Worm (Caenorhabditis elegans): ENCODE results near the gene F54E2.9.

Gene F54E2.9

ce11 chrV:2821618-2822272 is 8.0 kb upstream of the F54E2.9 start, which contains the start of gene srh-36:
TSS of gene srh-36 (minus strand) at chrV:2821668.
- TF ChIP-seq W03F9.2 (tag; optimal IDR thresholded peaks at IDR 0.05) (no peak), him-1 (tag; optimal IDR thresholded peaks at IDR 0.05) (no peak), dao-5 (tag; optimal IDR thresholded peaks at IDR 0.05) (no peak)

ce11 chrV:2818117-2818516 is 4.3 kb upstream of the F54E2.9 start, which contains the start of gene srt-34:
TSS of gene srt-34 (minus strand) at chrV:2818217.
- no peak for TF ChIP-seq W03F9.2 (tag; optimal IDR thresholded peaks at IDR 0.05)

ce11 chrV:2815956-2816355 is 2.2 kb upstream of the F54E2.9 start, which contains the start of gene F54E2.5:
TSS of gene F54E2.5 (minus strand) at chrV:2816056.
- TF ChIP-seq dao-5 (tag; optimal IDR thresholded peaks at IDR 0.05) (no peak), him-1 (tag; optimal IDR thresholded peaks at IDR 0.05) (no peak), W03F9.2 (tag; optimal IDR thresholded peaks at IDR 0.05) (no peak)

DNA sequence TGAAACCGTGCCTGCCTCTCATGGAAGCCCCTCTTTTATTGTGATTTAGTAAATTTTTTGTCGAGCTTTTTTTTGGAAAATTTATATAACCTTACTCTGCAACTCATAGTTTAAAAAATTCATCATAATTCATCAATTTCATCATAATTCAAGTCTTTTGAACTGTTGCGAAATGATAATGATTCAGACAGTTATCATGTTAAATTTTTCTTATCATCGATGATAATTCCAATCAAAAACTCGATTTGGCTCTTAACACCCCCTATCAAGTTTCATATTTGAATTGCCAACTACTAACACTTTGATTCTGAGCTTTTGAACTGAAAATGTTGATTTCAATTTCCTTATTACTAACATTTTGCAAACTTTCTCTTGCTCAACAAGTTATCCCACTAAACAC is 3.6 kb downstream of the F54E2.9 start, which contains the start of gene F54E2.1:
Gene F54E2.1, plus strand, starts transcription at position 235 of the 400 bp plus-strand sequence.
- TF ChIP-seq W03F9.2 (tag; optimal IDR thresholded peaks at IDR 0.05), result no peak
- TF ChIP-seq him-1 (tag; optimal IDR thresholded peaks at IDR 0.05), result no peak
- no peak for TF ChIP-seq dao-5 (tag; optimal IDR thresholded peaks at IDR 0.05)

DNA sequence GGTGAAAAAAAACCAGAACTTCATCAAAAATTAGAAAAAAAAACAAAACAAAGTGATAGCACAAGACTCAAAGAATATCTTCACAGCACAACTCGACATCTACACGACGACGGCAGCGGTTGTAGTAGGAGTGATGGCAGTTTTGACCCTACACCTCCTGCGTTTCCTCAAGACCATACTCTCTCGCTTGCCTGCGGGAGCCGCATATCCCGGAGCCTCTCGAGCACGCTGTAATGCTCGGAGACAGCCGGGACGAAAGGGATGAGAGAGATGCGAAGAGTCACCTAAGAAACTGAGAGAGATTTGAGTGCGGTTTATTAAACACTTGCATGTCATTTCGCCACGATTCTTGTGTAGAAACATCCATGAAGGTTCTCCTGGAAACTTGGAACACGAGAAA is 4.3 kb downstream of the F54E2.9 start:
- no peak for TF ChIP-seq him-1 (tag; optimal IDR thresholded peaks at IDR 0.05)
- TF ChIP-seq dao-5 (tag; optimal IDR thresholded peaks at IDR 0.05), result no peak
- TF ChIP-seq W03F9.2 (tag; optimal IDR thresholded peaks at IDR 0.05), result no peak

ce11 chrV:2807760-2808159 is 6.0 kb downstream of the F54E2.9 start, which contains the start of gene ketn-1:
TSS of gene ketn-1 (minus strand) at chrV:2807860.
- TF ChIP-seq dao-5 (tag; optimal IDR thresholded peaks at IDR 0.05), result no peak
- TF ChIP-seq him-1 (tag; optimal IDR thresholded peaks at IDR 0.05), result no peak
- TF ChIP-seq W03F9.2 (tag; optimal IDR thresholded peaks at IDR 0.05), result no peak

DNA sequence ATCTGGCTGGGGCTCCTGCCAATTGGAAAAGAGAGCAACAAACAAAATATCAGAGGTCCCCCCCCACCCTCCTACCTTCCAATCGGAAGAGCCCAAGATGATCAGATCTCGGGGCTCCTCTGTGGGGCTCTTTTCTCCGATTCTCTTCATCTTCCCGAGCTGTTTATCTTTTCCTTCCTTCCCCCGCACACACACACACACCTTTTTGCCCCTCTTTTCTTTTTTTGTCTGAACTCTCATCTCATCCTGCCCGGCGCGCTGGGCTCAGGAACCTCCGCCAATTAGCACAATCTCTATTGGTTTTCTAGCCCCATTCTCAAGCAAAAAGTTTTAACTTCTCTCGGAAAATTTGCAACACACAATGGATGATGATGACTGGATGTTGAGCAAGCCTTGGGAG is 10.5 kb downstream of the F54E2.9 start:
- no peak for TF ChIP-seq dao-5 (tag; optimal IDR thresholded peaks at IDR 0.05)
- TF ChIP-seq him-1 (tag; optimal IDR thresholded peaks at IDR 0.05), result no peak
- no peak for TF ChIP-seq W03F9.2 (tag; optimal IDR thresholded peaks at IDR 0.05)

ce11 chrV:2801955-2802354 is 11.8 kb downstream of the F54E2.9 start:
- TF ChIP-seq W03F9.2 (tag; optimal IDR thresholded peaks at IDR 0.05) (no peak), him-1 (tag; optimal IDR thresholded peaks at IDR 0.05) (no peak), dao-5 (tag; optimal IDR thresholded peaks at IDR 0.05) (no peak)

DNA sequence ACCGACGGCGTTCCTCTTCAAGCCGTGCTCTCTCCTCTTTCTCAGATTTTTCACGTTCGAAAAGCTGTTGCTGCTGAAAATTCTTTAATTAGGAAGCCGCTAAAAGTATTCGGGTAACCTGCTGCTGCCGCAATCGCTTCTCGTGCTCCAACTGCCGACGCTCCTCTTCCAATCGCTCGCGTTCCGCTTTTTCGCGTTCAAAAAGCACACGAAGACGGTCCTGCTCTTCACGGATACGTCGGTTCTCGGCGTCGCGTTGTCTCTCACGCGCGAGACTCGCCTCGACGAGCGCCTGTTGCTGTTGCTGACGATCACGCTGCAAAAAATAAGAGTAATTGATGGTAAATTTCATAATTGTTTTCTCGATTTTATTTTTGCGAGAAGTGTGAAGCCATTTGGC is 13.1 kb downstream of the F54E2.9 start:
- no peak for TF ChIP-seq W03F9.2 (tag; optimal IDR thresholded peaks at IDR 0.05)
- TF ChIP-seq dao-5 (tag; optimal IDR thresholded peaks at IDR 0.05), result no peak
- TF ChIP-seq him-1 (tag; optimal IDR thresholded peaks at IDR 0.05), result no peak

DNA sequence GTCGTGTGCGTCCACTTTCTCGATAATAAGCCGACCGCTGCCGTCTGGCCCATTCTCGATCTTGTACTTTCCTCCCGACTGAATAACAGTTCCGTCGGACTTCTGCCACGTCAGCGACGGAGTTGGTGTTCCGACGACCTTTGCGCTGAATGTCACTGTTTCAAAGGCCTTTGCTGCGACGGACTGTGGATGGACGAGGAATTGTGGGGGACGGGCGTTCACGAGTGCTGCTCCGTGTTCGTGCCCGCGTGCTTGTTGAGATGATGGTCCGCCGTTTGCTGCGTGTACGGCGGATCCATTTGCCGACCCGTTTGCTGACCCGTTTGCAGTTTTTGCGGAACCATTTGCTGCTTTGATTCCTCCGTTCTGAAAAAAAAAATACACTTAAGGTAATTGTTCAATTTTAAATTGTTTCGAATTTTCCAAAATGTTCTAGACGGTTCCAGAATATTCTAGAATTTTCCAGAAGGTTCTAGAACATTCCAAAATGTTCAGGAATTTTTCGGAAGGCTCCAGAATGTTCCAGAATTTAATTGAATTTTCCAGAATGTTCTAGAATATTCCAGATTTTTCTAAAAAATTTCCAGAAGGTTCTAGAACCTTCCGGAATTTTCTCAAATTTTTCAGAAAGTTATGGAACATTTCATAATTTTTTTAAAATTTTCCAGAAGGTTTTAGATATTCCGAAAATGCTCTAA is 14.5 kb downstream of the F54E2.9 start:
- TF ChIP-seq him-1 (tag; optimal IDR thresholded peaks at IDR 0.05) (no peak), W03F9.2 (tag; optimal IDR thresholded peaks at IDR 0.05) (no peak), dao-5 (tag; optimal IDR thresholded peaks at IDR 0.05) (no peak)

DNA sequence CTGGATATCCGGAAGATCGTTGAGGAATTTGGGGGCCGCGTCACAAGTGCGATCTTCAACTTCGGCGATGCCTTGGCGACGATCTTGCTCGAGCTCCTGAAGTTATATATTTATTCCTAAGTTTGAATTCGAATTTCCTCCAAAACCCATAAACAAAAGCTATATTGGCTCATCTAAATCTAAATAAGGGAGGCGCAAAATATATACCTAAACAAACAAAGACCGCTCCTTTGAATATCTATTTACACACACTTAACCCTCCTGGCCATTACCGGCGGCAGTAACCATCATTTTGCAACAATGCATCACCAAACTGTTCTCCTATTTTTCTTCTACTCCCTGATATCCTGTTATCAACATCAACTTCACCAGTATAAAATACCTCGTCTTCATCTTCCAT is 17.8 kb downstream of the F54E2.9 start, which contains the start of gene F54E2.2:
Gene F54E2.2, plus strand, starts transcription at position 301 of the 400 bp plus-strand sequence.
- no peak for TF ChIP-seq dao-5 (tag; optimal IDR thresholded peaks at IDR 0.05)
- no peak for TF ChIP-seq him-1 (tag; optimal IDR thresholded peaks at IDR 0.05)
- TF ChIP-seq W03F9.2 (tag; optimal IDR thresholded peaks at IDR 0.05), result no peak

ce11 chrV:2792958-2793357 is 20.8 kb downstream of the F54E2.9 start:
- TF ChIP-seq W03F9.2 (tag; optimal IDR thresholded peaks at IDR 0.05), result no peak
- TF ChIP-seq him-1 (tag; optimal IDR thresholded peaks at IDR 0.05), result no peak
- no peak for TF ChIP-seq dao-5 (tag; optimal IDR thresholded peaks at IDR 0.05)

- TF ChIP-seq him-1 (tag; optimal IDR thresholded peaks at IDR 0.05) (no peak), W03F9.2 (tag; optimal IDR thresholded peaks at IDR 0.05) (no peak), dao-5 (tag; optimal IDR thresholded peaks at IDR 0.05) (no peak)
Measured at ce11 chrV:2780786-2781185, 33.0 kb downstream of the F54E2.9 start, which contains the start of gene R05D8.11. TSS of gene R05D8.11 (minus strand) at chrV:2780886.

DNA sequence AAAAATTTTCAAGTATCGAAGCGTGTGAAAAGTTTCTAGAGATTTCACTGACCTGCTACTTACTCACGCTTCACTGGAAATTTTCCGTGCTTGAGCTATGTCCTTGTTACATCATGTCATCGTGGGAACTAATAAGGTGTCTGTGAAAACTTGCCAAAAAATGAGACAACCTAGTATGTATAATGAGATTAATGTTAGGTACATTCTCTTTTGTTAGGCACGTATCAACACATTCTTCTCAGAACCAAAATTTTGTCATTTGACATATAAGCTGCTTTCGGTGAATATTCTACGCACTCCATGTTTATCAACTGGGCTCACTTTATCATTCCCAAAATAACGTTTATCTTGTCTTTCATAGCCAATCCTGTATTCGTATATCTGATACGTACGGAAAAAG is 39.7 kb downstream of the F54E2.9 start, which contains the start of gene srj-18:
Gene srj-18, plus strand, starts transcription at position 301 of the 400 bp plus-strand sequence.
- TF ChIP-seq W03F9.2 (tag; optimal IDR thresholded peaks at IDR 0.05) (no peak), him-1 (tag; optimal IDR thresholded peaks at IDR 0.05) (no peak), dao-5 (tag; optimal IDR thresholded peaks at IDR 0.05) (no peak)
